Worm (Caenorhabditis elegans) whole organism, L2 larva: ENCODE measurements around the gene capa-1.

Experiments
- C34F6.9 ChIP-seq: fragments of 150-350 bp; optimal IDR thresholded peaks from 2 replicates; lab custom pipeline; 2014; ENCODE audit warnings: missing biosample characterization, missing genetic modification characterization
- F13H6.1 ChIP-seq: sonication (generic microtip); optimal IDR thresholded peaks from 2 replicates; lab custom pipeline; 2016; ENCODE audit warnings: missing genetic modification characterization, missing compliant biosample characterization
- Y55F3AM.14 ChIP-seq: fragments of 200-800 bp; sonication (Bioruptor generic); optimal IDR thresholded peaks from 2 replicates; lab custom pipeline; 2018; ENCODE audit warnings: mild to moderate bottlenecking, missing genetic modification characterization, missing compliant biosample characterization
- ZK546.5 ChIP-seq: sonication (generic microtip); optimal IDR thresholded peaks from 2 replicates; lab custom pipeline; 2017; ENCODE audit warnings: missing biosample characterization, missing genetic modification characterization
- aly-2 ChIP-seq: fragments of 150-350 bp; optimal IDR thresholded peaks from 2 replicates; lab custom pipeline; 2014; ENCODE audit warnings: missing biosample characterization, missing genetic modification characterization
- ama-1 ChIP-seq: fragments of 150-350 bp; optimal IDR thresholded peaks from 2 replicates; lab custom pipeline; 2018; ENCODE audit warnings: inconsistent platforms
- blmp-1 ChIP-seq: sonication (generic microtip); optimal IDR thresholded peaks from 2 replicates; lab custom pipeline; 2017; ENCODE audit warnings: missing genetic modification characterization, mild to moderate bottlenecking, missing compliant biosample characterization, antibody characterized with exemption, moderate library complexity; ENCODE audit not compliant: insufficient read depth
- ceh-16 ChIP-seq: fragments of 150-350 bp; optimal IDR thresholded peaks from 2 replicates; lab custom pipeline; 2014; ENCODE audit warnings: missing biosample characterization, missing genetic modification characterization
- crh-2 ChIP-seq: sonication (generic microtip); optimal IDR thresholded peaks from 2 replicates; lab custom pipeline; 2017; ENCODE audit warnings: missing biosample characterization, missing genetic modification characterization
- dmd-4 ChIP-seq: sonication (generic microtip); optimal IDR thresholded peaks from 2 replicates; lab custom pipeline; 2017; ENCODE audit warnings: missing biosample characterization, missing genetic modification characterization
- egl-27 ChIP-seq: sonication (generic microtip); optimal IDR thresholded peaks from 3 replicates; lab custom pipeline; 2017; ENCODE audit warnings: missing biosample characterization, missing genetic modification reagents, missing genetic modification characterization
- elt-1 ChIP-seq: fragments of 150-350 bp; optimal IDR thresholded peaks from 2 replicates; lab custom pipeline; 2014; ENCODE audit warnings: missing biosample characterization, missing genetic modification characterization
- elt-3 ChIP-seq: sonication (generic microtip); optimal IDR thresholded peaks from 2 replicates; lab custom pipeline; 2017; ENCODE audit warnings: missing biosample characterization, missing genetic modification characterization
- fos-1 ChIP-seq: fragments of 150-350 bp; optimal IDR thresholded peaks from 2 replicates; lab custom pipeline; 2014; ENCODE audit warnings: missing biosample characterization, missing genetic modification characterization
- gmeb-1 ChIP-seq: fragments of 150-350 bp; optimal IDR thresholded peaks from 2 replicates; lab custom pipeline; 2014; ENCODE audit warnings: missing biosample characterization, missing genetic modification characterization
- lin-11 ChIP-seq: fragments of 150-350 bp; sonication (generic microtip); optimal IDR thresholded peaks from 2 replicates; lab custom pipeline; 2014; ENCODE audit warnings: missing biosample characterization, missing genetic modification characterization, inconsistent platforms, mixed read lengths
- lin-13 ChIP-seq: fragments of 150-350 bp; optimal IDR thresholded peaks from 2 replicates; lab custom pipeline; 2014; ENCODE audit warnings: missing biosample characterization, missing genetic modification reagents, missing genetic modification characterization
- lsy-2 ChIP-seq, 2 experiments: fragments of 150-350 bp in 1 of 2; sonication (generic microtip) in 1 of 2; optimal IDR thresholded peaks; 2 replicates each; lab custom pipeline; 2014 to 2017; ENCODE audit warnings: missing biosample characterization in 2 of 2, missing genetic modification characterization in 2 of 2
- mab-5 ChIP-seq: fragments of 150-350 bp; optimal IDR thresholded peaks from 2 replicates; lab custom pipeline; 2014; ENCODE audit warnings: missing biosample characterization, missing genetic modification characterization
- mdl-1 ChIP-seq, 2 experiments: fragments of 150-350 bp in 1 of 2; sonication (generic microtip) in 1 of 2; optimal IDR thresholded peaks; 2 replicates each; lab custom pipeline; 2017; ENCODE audit warnings: missing biosample characterization in 2 of 2, missing genetic modification characterization in 2 of 2
- nhr-12 ChIP-seq: fragments of 150-350 bp; optimal IDR thresholded peaks from 2 replicates; lab custom pipeline; 2014; ENCODE audit warnings: missing biosample characterization, missing genetic modification characterization
- nhr-129 ChIP-seq: fragments of 150-350 bp; optimal IDR thresholded peaks from 2 replicates; lab custom pipeline; 2014; ENCODE audit warnings: missing biosample characterization, missing genetic modification characterization
- nhr-21 ChIP-seq: fragments of 150-350 bp; optimal IDR thresholded peaks from 2 replicates; lab custom pipeline; 2014; ENCODE audit warnings: missing biosample characterization, missing genetic modification characterization
- nhr-23 ChIP-seq: fragments of 150-350 bp; optimal IDR thresholded peaks from 2 replicates; lab custom pipeline; 2014; ENCODE audit warnings: missing biosample characterization, missing genetic modification reagents, missing genetic modification characterization
- nhr-237 ChIP-seq: fragments of 150-350 bp; optimal IDR thresholded peaks from 2 replicates; lab custom pipeline; 2014; ENCODE audit warnings: missing biosample characterization, missing genetic modification characterization
- nhr-25 ChIP-seq: fragments of 150-350 bp; sonication (generic microtip); optimal IDR thresholded peaks from 3 replicates; lab custom pipeline; 2014; ENCODE audit warnings: missing biosample characterization, missing genetic modification characterization
- nhr-77 ChIP-seq: fragments of 150-350 bp; optimal IDR thresholded peaks from 2 replicates; lab custom pipeline; 2014; ENCODE audit warnings: missing biosample characterization, missing genetic modification characterization
- sem-4 ChIP-seq: fragments of 150-350 bp; optimal IDR thresholded peaks from 2 replicates; lab custom pipeline; 2014; ENCODE audit warnings: missing biosample characterization, missing genetic modification reagents, missing genetic modification characterization
- skn-1 ChIP-seq: sonication (generic microtip); optimal IDR thresholded peaks from 2 replicates; lab custom pipeline; 2017; ENCODE audit warnings: missing biosample characterization, missing genetic modification characterization
- sma-9 ChIP-seq, 2 experiments: fragments of 150-350 bp in 1 of 2; sonication (generic microtip) in 1 of 2; optimal IDR thresholded peaks; 2 replicates each; lab custom pipeline; 2014 to 2016; ENCODE audit warnings: missing genetic modification characterization in 2 of 2, mild to moderate bottlenecking in 1 of 2, missing biosample characterization in 1 of 2, missing compliant biosample characterization in 1 of 2, missing genetic modification reagents in 1 of 2, moderate library complexity in 1 of 2
- snpc-4 ChIP-seq: fragments of 150-350 bp; optimal IDR thresholded peaks from 2 replicates; lab custom pipeline; 2014; ENCODE audit warnings: missing biosample characterization, missing genetic modification characterization
- unc-39 ChIP-seq: fragments of 150-350 bp; optimal IDR thresholded peaks from 2 replicates; lab custom pipeline; 2014; ENCODE audit warnings: missing biosample characterization, missing genetic modification characterization
- unc-55 ChIP-seq: fragments of 150-350 bp; sonication (generic microtip); optimal IDR thresholded peaks from 3 replicates; lab custom pipeline; 2014; ENCODE audit warnings: missing biosample characterization, missing genetic modification reagents, missing genetic modification characterization
- zag-1 ChIP-seq: fragments of 150-350 bp; optimal IDR thresholded peaks from 2 replicates; lab custom pipeline; 2014; ENCODE audit warnings: missing biosample characterization, missing genetic modification characterization
- ztf-1 ChIP-seq: fragments of 200-800 bp; sonication (Bioruptor generic); conservative IDR thresholded peaks from 2 replicates; pipeline ENCODE4 v1.3.6; 2022; ENCODE audit warnings: missing genetic modification characterization, missing compliant biosample characterization
- ztf-11 ChIP-seq: sonication (generic microtip); optimal IDR thresholded peaks from 2 replicates; lab custom pipeline; 2017; ENCODE audit warnings: missing biosample characterization, missing genetic modification characterization
- ztf-4 ChIP-seq: fragments of 150-350 bp; optimal IDR thresholded peaks from 2 replicates; lab custom pipeline; 2014; ENCODE audit warnings: missing biosample characterization, missing genetic modification characterization

Gene capa-1

DNA sequence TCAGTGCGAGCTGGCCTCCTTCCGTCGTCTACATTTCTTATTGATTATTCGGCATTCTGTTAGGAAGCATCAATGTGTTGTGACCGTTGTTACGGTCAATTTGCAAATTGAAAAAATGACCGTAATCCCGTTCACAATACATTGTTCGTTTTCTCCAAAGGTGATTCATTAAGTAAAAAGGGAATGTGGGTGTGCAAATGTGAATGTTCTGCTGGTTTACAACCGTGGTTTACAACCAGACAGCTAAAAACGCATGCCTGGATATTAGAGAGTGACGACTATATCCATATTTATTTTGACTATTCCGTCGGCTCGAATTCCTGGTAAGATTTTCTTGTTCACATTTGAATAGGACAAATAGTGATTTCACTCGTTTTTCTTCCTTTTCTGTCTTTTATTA lies at the start of gene capa-1:
TSS of gene capa-1 (plus strand) at position 301 of the 400 bp plus-strand sequence.
- no peak for TF ChIP-seq ztf-1
- TF ChIP-seq Y55F3AM.14 (GFP tag; lab: Kevin White, UChicago): no peak
- TF ChIP-seq, all 48 proteins: peak for 0

DNA sequence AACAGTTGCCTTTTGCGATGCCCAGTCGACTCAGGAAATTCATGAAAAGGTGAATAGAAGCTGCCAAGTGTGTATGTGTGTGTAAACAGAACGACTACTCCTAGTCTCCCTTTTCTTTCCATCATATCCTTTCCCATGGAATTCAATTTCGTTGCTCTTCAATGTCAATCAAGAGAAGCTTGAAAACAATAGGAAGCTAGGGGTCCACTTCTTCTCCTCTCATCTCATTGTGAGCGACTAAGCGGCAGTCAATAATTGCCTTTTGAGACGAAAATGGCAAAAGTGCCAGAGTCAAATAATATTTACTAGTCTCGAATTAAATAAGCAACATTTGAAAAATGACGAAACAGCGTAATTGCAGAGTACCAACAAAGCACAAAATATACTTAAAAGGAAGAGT lies 49.6 kb upstream of the capa-1 start:
- TF ChIP-seq crh-2 (tag; lab: Kevin White, UChicago) (no peak), dmd-4 (tag; lab: Kevin White, UChicago) (no peak), nhr-129 (peak; percentile 1), ZK546.5 (tag; lab: Kevin White, UChicago) (no peak), zag-1 (tag; lab: Kevin White, UChicago) (no peak), blmp-1 (tag; lab: Kevin White, UChicago) (no peak), lin-11 (tag; lab: Kevin White, UChicago) (no peak), nhr-25 (tag; lab: Kevin White, UChicago) (no peak)

DNA sequence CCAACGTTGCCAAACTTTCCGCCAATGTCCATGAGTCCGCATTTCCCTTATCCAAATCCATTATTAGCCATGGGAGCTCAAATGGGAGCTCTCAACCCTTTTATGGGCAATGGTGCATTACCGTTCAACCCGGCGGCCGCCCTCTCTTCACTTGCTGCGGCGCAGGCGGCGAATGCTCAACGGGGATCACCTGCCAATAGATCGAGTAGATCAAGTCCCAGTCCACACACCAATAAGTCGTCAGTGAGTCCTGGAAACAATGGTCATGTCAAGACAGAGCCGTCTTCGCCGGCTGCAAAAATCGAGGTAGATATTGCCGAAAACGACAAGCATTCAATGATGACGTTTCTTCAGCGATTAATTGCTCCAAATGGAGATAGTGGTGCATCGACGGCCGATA lies 47.0 kb upstream of the capa-1 start:
- TF ChIP-seq snpc-4 (tag; lab: Kevin White, UChicago): no peak
- TF ChIP-seq crh-2 (tag; lab: Kevin White, UChicago): no peak
- no peak for TF ChIP-seq ZK546.5 (tag; lab: Kevin White, UChicago)
- no peak for TF ChIP-seq nhr-77 (tag; lab: Kevin White, UChicago)
- TF ChIP-seq nhr-12: no peak
- TF ChIP-seq aly-2 (tag; lab: Kevin White, UChicago): no peak
- no peak for TF ChIP-seq elt-1
- TF ChIP-seq blmp-1 (tag; lab: Kevin White, UChicago): no peak
- no peak for TF ChIP-seq Y55F3AM.14 (GFP tag; lab: Kevin White, UChicago)
- TF ChIP-seq nhr-129: no peak
- TF ChIP-seq egl-27 (tag; lab: Kevin White, UChicago): no peak

DNA sequence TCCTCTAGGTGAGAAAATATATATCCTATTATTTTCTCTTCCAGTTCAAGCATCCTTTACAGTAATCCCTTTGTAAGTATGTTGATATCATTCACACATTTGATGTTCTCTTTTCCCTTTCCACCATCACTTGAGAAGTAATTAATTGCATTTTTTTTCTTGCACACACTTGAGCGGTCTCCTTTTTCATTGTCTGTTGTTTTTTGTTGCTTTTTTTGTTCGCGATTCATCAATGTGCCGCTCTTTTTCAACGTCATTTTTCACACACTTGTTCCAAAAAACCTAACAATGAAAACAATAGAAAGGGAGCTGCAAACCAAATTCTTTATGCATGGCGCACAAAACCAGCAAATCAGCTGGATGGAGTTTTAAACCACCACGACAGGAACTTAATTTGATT lies 43.6 kb upstream of the capa-1 start, which contains the start of gene F49E10.4:
TSS of gene F49E10.4 (plus strand) at position 301 of the 400 bp plus-strand sequence.
- TF ChIP-seq unc-55 (GFP tag; lab: Kevin White, UChicago) (peak; percentile 60), lin-13 (GFP tag; lab: Kevin White, UChicago) (no peak), gmeb-1 (tag; lab: Kevin White, UChicago) (no peak), nhr-25 (tag; lab: Kevin White, UChicago) (no peak), nhr-21 (tag; lab: Kevin White, UChicago) (no peak), nhr-12 (no peak), ama-1 (no peak), ztf-4 (no peak)

DNA sequence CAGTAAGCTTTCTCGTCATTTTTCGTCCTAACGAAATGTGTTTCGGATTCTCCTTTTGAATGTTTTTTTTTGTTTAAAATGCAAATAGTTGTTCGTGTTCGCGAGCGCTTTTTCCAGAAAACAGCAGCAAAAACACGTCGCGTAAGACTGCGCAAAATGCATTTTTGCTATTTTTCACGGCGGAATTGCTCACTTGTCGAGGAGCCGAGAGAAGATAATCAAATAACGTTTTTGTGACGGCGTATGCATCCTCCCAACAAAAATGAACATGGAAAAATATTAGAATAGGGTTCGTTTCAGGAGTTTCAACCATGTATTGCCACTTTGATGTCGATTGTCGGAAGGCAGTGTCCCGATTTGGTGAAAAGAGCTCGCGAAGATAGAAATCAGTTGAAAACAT lies 42.2 kb upstream of the capa-1 start:
- TF ChIP-seq skn-1 (no peak), F13H6.1 (tag; lab: Kevin White, UChicago) (no peak), nhr-23 (no peak), mab-5 (tag; lab: Kevin White, UChicago) (no peak), crh-2 (tag; lab: Kevin White, UChicago) (no peak), C34F6.9 (tag; lab: Kevin White, UChicago) (no peak), ceh-16 (tag; lab: Kevin White, UChicago) (no peak), ztf-11 (tag; lab: Kevin White, UChicago) (no peak), snpc-4 (tag; lab: Kevin White, UChicago) (no peak), elt-3 (tag; lab: Kevin White, UChicago) (no peak), lsy-2 (tag; optimal IDR thresholded peaks at IDR 0.05; lab: Kevin White, UChicago) (no peak), ama-1 (no peak), sma-9 (GFP tag; optimal IDR thresholded peaks at IDR 0.05; lab: Kevin White, UChicago) (no peak), sma-9 (tag; optimal IDR thresholded peaks at IDR 0.05; lab: Kevin White, UChicago) (no peak), mdl-1 (tag; optimal IDR thresholded peaks at IDR 0.05; lab: Kevin White, UChicago) (no peak)

DNA sequence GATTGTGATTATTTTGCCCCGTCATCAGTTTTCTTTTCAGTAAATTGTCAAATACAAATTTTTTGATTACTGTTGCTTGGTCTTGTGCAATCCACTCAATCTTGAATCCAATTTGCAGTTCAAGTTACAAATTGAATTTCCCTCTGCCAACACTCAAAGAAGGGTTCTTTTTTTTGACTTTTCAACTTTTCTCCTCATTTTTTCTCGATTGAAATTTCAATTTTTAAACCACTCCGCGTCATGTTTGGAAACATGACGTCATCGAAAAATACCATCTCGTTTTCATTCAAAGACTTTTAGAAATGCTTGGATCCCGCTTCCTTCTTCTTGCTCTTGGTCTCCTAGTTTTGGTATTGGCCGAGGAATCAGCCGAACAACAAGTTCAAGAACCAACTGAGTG lies 33.6 kb upstream of the capa-1 start, which contains the start of gene flp-7:
TSS of gene flp-7 (plus strand) at position 301 of the 400 bp plus-strand sequence.
- TF ChIP-seq sem-4: no peak
- TF ChIP-seq unc-39 (tag; lab: Kevin White, UChicago): no peak
- no peak for TF ChIP-seq nhr-237
- no peak for TF ChIP-seq fos-1 (tag; lab: Kevin White, UChicago)
- no peak for TF ChIP-seq gmeb-1 (tag; lab: Kevin White, UChicago)
